Worm (Caenorhabditis elegans): ENCODE data around the gene unc-3.

DNA sequence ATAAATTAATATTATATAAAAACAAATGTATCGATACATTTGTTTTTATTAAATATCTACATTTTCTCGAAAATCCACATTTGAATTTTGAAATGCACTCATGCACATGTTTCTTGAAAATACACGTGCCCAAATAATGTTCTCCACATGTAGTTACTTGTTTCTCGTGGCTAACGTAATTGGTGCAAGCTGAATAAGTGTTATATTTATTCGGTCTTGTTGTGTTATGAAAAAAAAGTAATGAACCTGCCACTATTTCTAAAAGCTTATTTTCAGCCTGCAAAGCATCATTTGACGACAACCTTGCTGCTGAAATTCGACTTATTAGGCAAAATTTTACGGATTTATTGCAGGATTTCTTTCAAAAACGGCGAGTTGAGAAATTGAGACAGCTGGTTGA lies 40.1 kb downstream of the unc-3 start:
- peak; percentile 62 for TF ChIP-seq him-1 (tag; optimal IDR thresholded peaks at IDR 0.05)
- TF ChIP-seq W03F9.2 (tag; optimal IDR thresholded peaks at IDR 0.05): peak; percentile 79
